Fruit fly (Drosophila melanogaster) whole organism, wandering third instar larva: ENCODE results near the gene ric8a.

Source experiments
- Dfd ChIP-seq: fragments of >200 bp; optimal IDR thresholded peaks from 2 replicates; lab custom pipeline; 2017; ENCODE audit warnings: missing biosample characterization, missing genetic modification characterization
- Dif ChIP-seq: fragments of 200-275, 200-300 bp; sonication (Bioruptor generic); optimal IDR thresholded peaks from 2 replicates; lab custom pipeline; 2018; ENCODE audit warnings: missing biosample characterization, missing genetic modification characterization; ENCODE audit not compliant: partially characterized antibody
- Hnf4 ChIP-seq: fragments of 200-800 bp; sonication (Bioruptor generic); optimal IDR thresholded peaks from 2 replicates; lab custom pipeline; 2016; ENCODE audit warnings: missing biosample characterization, mild to moderate bottlenecking, missing genetic modification characterization
- Hr78 ChIP-seq: fragments of >200 bp; optimal IDR thresholded peaks from 2 replicates; lab custom pipeline; 2017; ENCODE audit warnings: missing biosample characterization, missing genetic modification characterization
- Myc ChIP-seq: fragments of >200 bp; optimal IDR thresholded peaks from 2 replicates; lab custom pipeline; 2017
- dl ChIP-seq, 2 experiments: fragments of 175-275, 200-275 bp in 1 of 2; fragments of 200-275 bp in 1 of 2; sonication (Bioruptor generic); optimal IDR thresholded peaks; lab custom pipeline; 2018; ENCODE audit warnings: mild to moderate bottlenecking in 2 of 2, missing biosample characterization in 2 of 2, missing genetic modification characterization in 2 of 2, moderate library complexity in 2 of 2; ENCODE audit not compliant: partially characterized antibody in 2 of 2, insufficient read depth in 1 of 2
- dsf ChIP-seq: sonication (Bioruptor generic); optimal IDR thresholded peaks from 2 replicates; lab custom pipeline; 2016; ENCODE audit warnings: missing biosample characterization, missing genetic modification characterization, borderline replicate concordance
- lola ChIP-seq: fragments of >200 bp; optimal IDR thresholded peaks from 2 replicates; lab custom pipeline; 2017; ENCODE audit warnings: missing biosample characterization, missing genetic modification characterization
- tai ChIP-seq: sonication (Bioruptor generic); optimal IDR thresholded peaks from 2 replicates; lab custom pipeline; 2016; ENCODE audit warnings: missing biosample characterization, missing genetic modification characterization

DNA sequence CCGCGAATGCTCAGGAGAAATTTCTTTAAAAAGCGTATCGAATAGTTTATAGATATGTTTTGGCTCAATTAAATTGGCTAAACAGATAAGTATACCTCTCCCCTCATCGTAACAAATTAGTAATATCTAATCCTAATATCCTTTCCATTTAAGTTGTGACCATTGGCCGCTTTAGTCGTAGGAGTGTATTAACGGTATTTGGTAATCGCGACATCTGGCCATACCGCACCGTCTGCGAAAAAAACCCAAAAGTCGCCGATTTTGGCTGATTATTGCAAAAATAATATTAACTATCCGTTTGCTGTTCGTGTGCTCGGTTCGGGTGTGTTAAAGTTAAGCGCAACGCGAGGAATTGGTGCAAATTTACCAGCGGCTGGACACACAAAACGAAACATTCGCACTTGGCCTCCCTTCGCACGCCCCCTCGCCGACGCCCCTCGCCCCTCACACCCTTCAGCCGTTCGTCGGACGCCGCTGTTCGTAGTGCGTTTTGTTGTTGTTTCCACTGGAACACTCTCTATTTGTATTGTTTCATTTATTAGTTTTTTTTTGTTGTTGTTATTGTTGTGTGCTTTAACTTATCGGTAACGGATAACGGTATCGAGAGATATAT is 8.7 kb upstream of the ric8a start, which contains the start of the genes amx and Dsor1:
- TF ChIP-seq lola (GFP tag; lab: Kevin White, UChicago) (no peak), tai (GFP tag; lab: Kevin White, UChicago) (no peak), Dif (GFP tag; lab: Kevin White, UChicago) (no peak), dsf (GFP tag; lab: Kevin White, UChicago) (no peak), Dfd (no peak), dl (GFP tag; optimal IDR thresholded peaks at IDR 0.05; lab: Kevin White, UChicago; ENCODE audit: insufficient read depth in 1 of 2, partially characterized antibody in 2 of 2) (no peak), Hnf4 (GFP tag; lab: Kevin White, UChicago) (no peak), Hr78 (no peak), Myc (lab: Kevin White, UChicago) (no peak)
